Worm (Caenorhabditis elegans): ENCODE results near the gene srw-43.

ce11 chrV:16685725-16686124 lies at the start of gene srw-43:
- no peak for TF ChIP-seq mxl-3 (GFP tag; optimal IDR thresholded peaks at IDR 0.05)
- no peak for TF ChIP-seq arid-1 (GFP tag; conservative IDR thresholded peaks at IDR 0.05)
- TF ChIP-seq nhr-48 (tag; optimal IDR thresholded peaks at IDR 0.05): no peak
- no peak for TF ChIP-seq ama-1 (optimal IDR thresholded peaks at IDR 0.05)
